Fruit fly (Drosophila melanogaster): ENCODE measurements around the gene CG14860.

DNA sequence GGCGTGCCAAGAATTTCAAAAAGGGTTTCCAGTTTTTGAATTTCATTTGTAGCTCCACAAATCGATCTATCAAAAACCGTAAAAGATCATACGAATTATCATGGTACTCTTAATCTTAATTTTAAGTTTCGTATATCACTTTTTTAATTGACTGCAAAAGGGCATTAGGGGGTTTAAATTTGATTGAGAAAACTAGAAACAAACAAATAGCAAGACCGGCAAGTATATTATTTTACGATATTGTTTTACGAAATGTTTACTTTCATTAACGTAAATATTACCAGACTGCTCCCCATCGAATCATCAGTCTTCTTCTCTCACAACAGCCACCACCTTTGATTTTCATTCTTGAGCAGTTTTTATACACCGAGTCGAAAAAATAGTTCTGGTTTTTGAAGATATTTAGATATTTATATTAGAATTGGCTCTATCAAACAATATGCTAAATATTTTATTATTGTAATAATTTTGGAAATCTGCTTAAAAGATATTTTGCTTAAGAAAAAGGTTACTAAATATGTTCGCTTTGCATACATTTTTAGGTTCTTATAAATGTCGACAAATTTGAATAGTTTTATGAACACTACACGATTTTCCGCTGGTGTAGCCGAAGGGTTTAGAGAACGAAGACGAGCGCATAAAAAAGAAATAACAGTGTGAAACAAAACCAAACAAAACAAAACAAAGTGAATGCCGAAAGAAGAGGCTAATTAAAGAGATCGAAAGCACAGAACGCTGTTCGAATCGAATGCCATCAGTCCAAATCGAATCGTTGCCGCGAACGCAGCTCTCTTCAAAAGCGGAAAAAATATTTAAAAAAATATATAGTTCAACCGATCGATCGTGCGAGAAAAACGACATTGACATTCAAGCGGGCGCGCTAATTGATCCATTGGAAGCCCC lies 23.6 kb downstream of the CG14860 start, which contains the start of gene Sdr:
- TF ChIP-seq dsf (GFP tag; optimal IDR thresholded peaks at IDR 0.05; ENCODE audit: borderline replicate concordance) (no peak), Dfd (GFP tag; optimal IDR thresholded peaks at IDR 0.05) (no peak), HLH106 (tag; optimal IDR thresholded peaks at IDR 0.05) (peak; percentile 79), pan (optimal IDR thresholded peaks at IDR 0.05) (no peak), tai (GFP tag; optimal IDR thresholded peaks at IDR 0.05) (peak; percentile 37), Mio (GFP tag; optimal IDR thresholded peaks at IDR 0.05) (no peak), GATAd (GFP tag; optimal IDR thresholded peaks at IDR 0.05) (no peak), Sp1 (GFP tag; optimal IDR thresholded peaks at IDR 0.05) (peak; percentile 84), h (GFP tag; optimal IDR thresholded peaks at IDR 0.05) (peak; percentile 80), usp (GFP tag; optimal IDR thresholded peaks at IDR 0.05) (no peak), jim (GFP tag; optimal IDR thresholded peaks at IDR 0.05) (no peak), fru (GFP tag; optimal IDR thresholded peaks at IDR 0.05) (peak; percentile 77), psq (GFP tag; optimal IDR thresholded peaks at IDR 0.05) (peak; percentile 77)
